Worm (Caenorhabditis elegans) whole organism, late embryonic: ENCODE measurements around the gene C16C10.2.

Experiments used
- K02D7.2 ChIP-seq: sonication (generic microtip); optimal IDR thresholded peaks from 2 replicates; lab custom pipeline; 2017; ENCODE audit warnings: mild to moderate bottlenecking, missing genetic modification characterization, missing compliant biosample characterization
- Y22D7AL.16 ChIP-seq: sonication (generic microtip); optimal IDR thresholded peaks from 2 replicates; lab custom pipeline; 2016; ENCODE audit warnings: missing genetic modification characterization, missing compliant biosample characterization
- ahr-1 ChIP-seq: sonication (generic microtip); optimal IDR thresholded peaks from 2 replicates; lab custom pipeline; 2016; ENCODE audit warnings: missing genetic modification characterization, missing compliant biosample characterization
- ama-1 ChIP-seq: fragments of 150-350 bp; optimal IDR thresholded peaks from 2 replicates; lab custom pipeline; 2014
- ceh-14 ChIP-seq: sonication (generic microtip); optimal IDR thresholded peaks from 2 replicates; lab custom pipeline; 2016; ENCODE audit warnings: missing genotype, missing genetic modification characterization, missing compliant biosample characterization
- ceh-19 ChIP-seq: fragments of 200-800 bp; sonication (Bioruptor generic); optimal IDR thresholded peaks from 2 replicates; lab custom pipeline; 2018; ENCODE audit warnings: mild to moderate bottlenecking, missing genetic modification characterization, missing compliant biosample characterization
- ceh-2 ChIP-seq: sonication (generic microtip); optimal IDR thresholded peaks from 2 replicates; lab custom pipeline; 2016; ENCODE audit warnings: missing genotype, missing genetic modification characterization, missing compliant biosample characterization
- ceh-34 ChIP-seq: sonication (generic microtip); optimal IDR thresholded peaks from 2 replicates; lab custom pipeline; 2016; ENCODE audit warnings: mild to moderate bottlenecking, missing genetic modification characterization, missing compliant biosample characterization
- ceh-48 ChIP-seq: sonication (generic microtip); optimal IDR thresholded peaks from 2 replicates; lab custom pipeline; 2016; ENCODE audit warnings: missing genetic modification characterization, inconsistent platforms, missing compliant biosample characterization
- ceh-6 ChIP-seq: fragments of 200-800 bp; sonication (Bioruptor generic); optimal IDR thresholded peaks from 2 replicates; lab custom pipeline; 2018; ENCODE audit warnings: mild to moderate bottlenecking, missing genetic modification characterization, missing compliant biosample characterization
- che-1 ChIP-seq: sonication (generic microtip); optimal IDR thresholded peaks from 2 replicates; lab custom pipeline; 2016; ENCODE audit warnings: mild to moderate bottlenecking, missing genetic modification characterization, missing compliant biosample characterization
- dmd-4 ChIP-seq: sonication (generic microtip); optimal IDR thresholded peaks from 2 replicates; lab custom pipeline; 2016; ENCODE audit warnings: borderline replicate concordance, missing genetic modification characterization, missing compliant biosample characterization
- dve-1 ChIP-seq: sonication (generic microtip); optimal IDR thresholded peaks from 2 replicates; lab custom pipeline; 2017; ENCODE audit warnings: antibody characterized with exemption, mild to moderate bottlenecking, missing genetic modification characterization, missing compliant biosample characterization
- elt-2 ChIP-seq: sonication (generic microtip); optimal IDR thresholded peaks from 2 replicates; lab custom pipeline; 2016; ENCODE audit warnings: missing genetic modification reagents, missing genetic modification characterization, missing compliant biosample characterization
- fkh-6 ChIP-seq: sonication (generic microtip); optimal IDR thresholded peaks from 2 replicates; lab custom pipeline; 2016; ENCODE audit warnings: missing genetic modification characterization, missing compliant biosample characterization
- gmeb-2 ChIP-seq: sonication (generic microtip); optimal IDR thresholded peaks from 2 replicates; lab custom pipeline; 2016; ENCODE audit warnings: missing genetic modification characterization, inconsistent platforms, missing compliant biosample characterization
- hlh-15 ChIP-seq: sonication (generic microtip); optimal IDR thresholded peaks from 2 replicates; lab custom pipeline; 2016; ENCODE audit warnings: missing genetic modification characterization, missing compliant biosample characterization
- hlh-30 ChIP-seq: sonication (generic microtip); optimal IDR thresholded peaks from 2 replicates; lab custom pipeline; 2017; ENCODE audit warnings: antibody characterized with exemption, missing genetic modification characterization, missing compliant biosample characterization; ENCODE audit not compliant: insufficient read depth
- lim-6 ChIP-seq: sonication (generic microtip); optimal IDR thresholded peaks from 2 replicates; lab custom pipeline; 2016; ENCODE audit warnings: missing genetic modification characterization, missing compliant biosample characterization
- lin-11 ChIP-seq: fragments of 200-800 bp; sonication (Bioruptor generic); optimal IDR thresholded peaks from 2 replicates; lab custom pipeline; 2018; ENCODE audit warnings: mild to moderate bottlenecking, missing genetic modification characterization, missing compliant biosample characterization
- madf-2 ChIP-seq: sonication (generic microtip); optimal IDR thresholded peaks from 2 replicates; lab custom pipeline; 2017; ENCODE audit warnings: missing genetic modification characterization, missing compliant biosample characterization
- mec-3 ChIP-seq: sonication (generic microtip); optimal IDR thresholded peaks from 2 replicates; lab custom pipeline; 2016; ENCODE audit warnings: borderline replicate concordance, missing genetic modification characterization, missing compliant biosample characterization
- nfya-1 ChIP-seq: sonication (generic microtip); optimal IDR thresholded peaks from 2 replicates; lab custom pipeline; 2017; ENCODE audit warnings: missing genetic modification characterization, mild to moderate bottlenecking, missing compliant biosample characterization, antibody characterized with exemption, moderate library complexity
- odd-2 ChIP-seq: sonication (generic microtip); optimal IDR thresholded peaks from 2 replicates; lab custom pipeline; 2017; ENCODE audit warnings: antibody characterized with exemption, mild to moderate bottlenecking, missing genetic modification characterization, missing compliant biosample characterization
- pax-1 ChIP-seq: fragments of 150-350 bp; optimal IDR thresholded peaks from 2 replicates; lab custom pipeline; 2014; ENCODE audit warnings: missing biosample characterization, missing genetic modification characterization
- pha-2 ChIP-seq: sonication (generic microtip); optimal IDR thresholded peaks from 2 replicates; lab custom pipeline; 2017; ENCODE audit warnings: mild to moderate bottlenecking, missing genetic modification characterization, missing compliant biosample characterization
- pqm-1 ChIP-seq: sonication (generic microtip); optimal IDR thresholded peaks from 2 replicates; lab custom pipeline; 2016; ENCODE audit warnings: missing genetic modification characterization, missing compliant biosample characterization
- pros-1 ChIP-seq: fragments of 150-350 bp; optimal IDR thresholded peaks from 2 replicates; lab custom pipeline; 2014; ENCODE audit warnings: missing biosample characterization, missing genetic modification reagents, missing genetic modification characterization
- rnt-1 ChIP-seq: sonication (generic microtip); optimal IDR thresholded peaks from 2 replicates; lab custom pipeline; 2016; ENCODE audit warnings: missing genetic modification characterization, missing compliant biosample characterization
- sdc-2 ChIP-seq: sonication (generic microtip); optimal IDR thresholded peaks from 2 replicates; lab custom pipeline; 2016; ENCODE audit warnings: missing genotype, missing genetic modification characterization, missing compliant biosample characterization
- sox-4 ChIP-seq: sonication (generic microtip); optimal IDR thresholded peaks from 2 replicates; lab custom pipeline; 2017; ENCODE audit warnings: mild to moderate bottlenecking, missing genetic modification characterization, inconsistent platforms, missing compliant biosample characterization
- ttx-3 ChIP-seq: sonication (generic microtip); optimal IDR thresholded peaks from 2 replicates; lab custom pipeline; 2016; ENCODE audit warnings: missing genetic modification reagents, missing genetic modification characterization, missing compliant biosample characterization
- unc-42 ChIP-seq: sonication (generic microtip); optimal IDR thresholded peaks from 2 replicates; lab custom pipeline; 2016; ENCODE audit warnings: missing genotype, missing genetic modification characterization, missing compliant biosample characterization
- zip-5 ChIP-seq: sonication (generic microtip); optimal IDR thresholded peaks from 2 replicates; lab custom pipeline; 2016; ENCODE audit warnings: missing genetic modification characterization, missing compliant biosample characterization

The C16C10.2 gene

DNA sequence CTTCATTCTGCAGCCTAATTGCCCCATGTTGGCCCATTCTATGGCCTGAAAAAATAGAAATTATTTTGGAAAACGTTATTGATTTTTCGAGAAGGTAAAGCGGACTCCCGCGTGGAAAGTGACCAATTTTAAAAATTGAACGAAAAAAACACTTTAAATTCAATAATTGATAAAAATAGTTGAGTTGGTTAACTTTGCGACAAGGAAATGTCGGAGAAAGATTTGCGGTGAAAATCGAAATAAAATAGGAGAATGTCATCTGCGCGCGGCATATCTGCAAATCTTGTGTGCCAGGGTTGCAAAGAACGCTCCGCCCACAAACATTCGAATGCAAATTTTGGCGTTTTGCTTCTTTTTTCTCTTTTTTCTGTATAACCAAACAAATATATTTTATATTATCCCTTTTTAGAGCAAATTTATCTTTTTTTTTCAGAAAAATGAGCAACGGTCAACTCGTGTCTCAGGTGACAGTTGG lies 7.5 kb downstream of the C16C10.2 start, which contains the start of the genes rnf-121 and C16C10.4 (continued):
- peak; percentile 51 for TF ChIP-seq pqm-1
- TF ChIP-seq dve-1 (tag; lab: Kevin White, UChicago) = peak; percentile 65
- TF ChIP-seq odd-2 (tag; lab: Kevin White, UChicago) = peak; percentile 87
- peak; percentile 89 for TF ChIP-seq ahr-1
- TF ChIP-seq ceh-2 = peak; percentile 92
- peak; percentile 89 for TF ChIP-seq madf-2 (tag; lab: Kevin White, UChicago)
- peak; percentile 89 for TF ChIP-seq fkh-6 (tag; lab: Kevin White, UChicago)
- peak; percentile 73 for TF ChIP-seq lim-6 (tag; lab: Kevin White, UChicago)
- peak; percentile 92 for TF ChIP-seq nfya-1 (tag; lab: Kevin White, UChicago)
- peak; percentile 88 for TF ChIP-seq che-1 (tag; lab: Kevin White, UChicago)
- peak; percentile 95 for TF ChIP-seq ceh-14
- peak; percentile 23 for TF ChIP-seq hlh-30 (tag; lab: Kevin White, UChicago)
- peak; percentile 82 for TF ChIP-seq lin-11 (tag; lab: Kevin White, UChicago)
- peak; percentile 82 for TF ChIP-seq sdc-2 (tag; lab: Kevin White, UChicago)
- TF ChIP-seq rnt-1 (tag; lab: Kevin White, UChicago) = peak; percentile 93
- TF ChIP-seq ceh-6 (GFP tag; lab: Kevin White, UChicago) = peak; percentile 85
- TF ChIP-seq ttx-3 (tag; lab: Kevin White, UChicago) = peak; percentile 92

DNA sequence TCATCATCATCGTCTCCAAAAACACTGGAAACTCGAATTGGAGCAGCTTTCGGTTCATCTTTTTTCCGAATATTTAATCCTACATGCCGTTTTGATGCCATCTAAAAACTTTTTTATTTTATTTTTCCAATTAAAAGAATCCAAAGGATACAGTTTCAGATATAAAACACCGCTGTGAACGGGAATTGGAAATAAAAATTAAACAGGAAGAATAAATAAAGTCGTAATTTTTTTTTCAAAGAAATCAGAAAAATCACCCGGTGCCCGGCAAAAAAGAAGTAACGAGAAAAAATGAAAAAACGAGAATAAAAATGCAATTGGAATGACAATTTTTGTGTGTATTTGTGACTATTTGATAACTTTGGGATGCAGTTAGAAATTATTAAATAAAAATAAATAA lies 9.8 kb downstream of the C16C10.2 start, which contains the start of gene ccdc-55:
TSS of gene ccdc-55 (minus strand) at position 101 of the 400 bp plus-strand sequence.
- TF ChIP-seq gmeb-2 (tag; lab: Kevin White, UChicago) (no peak), unc-42 (tag; lab: Kevin White, UChicago) (no peak), pax-1 (no peak), sox-4 (tag; lab: Kevin White, UChicago) (no peak), elt-2 (tag; lab: Kevin White, UChicago) (no peak), zip-5 (tag; lab: Kevin White, UChicago) (no peak), che-1 (tag; lab: Kevin White, UChicago) (no peak), fkh-6 (tag; lab: Kevin White, UChicago) (no peak), lim-6 (tag; lab: Kevin White, UChicago) (no peak), ama-1 (lab: Kevin White, UChicago) (no peak), ceh-19 (no peak), ceh-48 (tag; lab: Kevin White, UChicago) (no peak), hlh-15 (tag; lab: Kevin White, UChicago) (no peak)

DNA sequence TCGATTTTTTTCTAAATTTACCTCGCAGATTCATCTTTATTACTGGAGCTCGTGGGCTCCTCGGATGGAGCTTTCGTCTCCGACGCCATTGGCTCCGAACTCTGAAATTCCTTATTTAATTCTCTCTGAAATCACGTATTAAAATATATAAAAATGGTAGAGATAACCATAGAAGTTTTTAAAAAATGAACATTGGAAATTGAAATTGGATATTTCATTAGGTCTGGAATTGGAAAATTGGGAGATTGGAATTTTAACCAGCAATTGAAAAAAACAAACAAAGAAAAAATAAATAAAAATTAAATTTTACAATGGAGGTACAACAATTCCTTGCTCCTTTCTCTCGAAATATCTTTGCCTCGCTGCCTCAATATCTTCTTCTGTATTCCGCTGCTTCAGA lies 11.7 kb downstream of the C16C10.2 start, which contains the start of gene rnf-5:
TSS of gene rnf-5 (minus strand) at position 101 of the 400 bp plus-strand sequence.
- no peak for TF ChIP-seq mec-3 (tag; lab: Kevin White, UChicago)
- no peak for TF ChIP-seq pros-1
- TF ChIP-seq lim-6 (tag; lab: Kevin White, UChicago) = no peak
- no peak for TF ChIP-seq unc-42 (tag; lab: Kevin White, UChicago)
- TF ChIP-seq sox-4 (tag; lab: Kevin White, UChicago) = no peak
- TF ChIP-seq Y22D7AL.16 (tag; lab: Kevin White, UChicago) = no peak
- TF ChIP-seq che-1 (tag; lab: Kevin White, UChicago) = no peak
- no peak for TF ChIP-seq ceh-34 (tag; lab: Kevin White, UChicago)
- no peak for TF ChIP-seq hlh-30 (tag; lab: Kevin White, UChicago)

DNA sequence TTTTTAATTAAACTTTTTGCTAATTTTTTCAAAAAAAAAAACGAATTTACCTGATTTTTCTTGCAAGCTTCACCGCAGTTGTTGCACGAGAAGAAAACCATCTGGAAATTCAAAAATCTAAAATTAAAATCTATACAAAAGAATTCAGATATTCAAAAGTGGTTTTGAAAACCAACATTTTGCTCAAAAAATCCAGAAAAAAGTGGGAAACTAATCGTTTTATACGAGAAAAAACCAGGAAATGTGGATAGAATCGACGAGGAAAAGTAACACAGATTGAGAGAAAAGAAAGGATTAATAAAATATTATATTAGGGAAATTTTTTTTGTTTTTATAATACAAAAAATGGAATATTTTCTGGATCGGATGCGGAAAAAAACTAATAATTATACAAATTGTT lies 14.4 kb downstream of the C16C10.2 start, which contains the start of gene C16C10.8:
TSS of gene C16C10.8 (minus strand) at position 101 of the 400 bp plus-strand sequence.
- TF ChIP-seq sdc-2 (tag; lab: Kevin White, UChicago) (no peak), mec-3 (tag; lab: Kevin White, UChicago) (no peak), unc-42 (tag; lab: Kevin White, UChicago) (no peak), madf-2 (tag; lab: Kevin White, UChicago) (no peak), K02D7.2 (tag; lab: Kevin White, UChicago) (no peak), dmd-4 (tag; lab: Kevin White, UChicago) (no peak), ceh-48 (tag; lab: Kevin White, UChicago) (no peak), ceh-6 (GFP tag; lab: Kevin White, UChicago) (no peak), pha-2 (no peak), fkh-6 (tag; lab: Kevin White, UChicago) (no peak)
